Fruit fly (Drosophila melanogaster): ENCODE data around the gene ND-13B.

The ND-13B gene

dm6 chr3L:10678545-10679067, 15.3 kb downstream of the ND-13B start (continued):
- TF ChIP-seq CG7928 (GFP tag; optimal IDR thresholded peaks at IDR 0.05) (peak; percentile 63), stwl (tag; optimal IDR thresholded peaks at IDR 0.05) (peak; percentile 17), CG4282 (GFP tag; optimal IDR thresholded peaks at IDR 0.05) (peak; percentile 9), twi (tag; optimal IDR thresholded peaks at IDR 0.05) (peak; percentile 87), CG7745 (tag; optimal IDR thresholded peaks at IDR 0.05) (peak; percentile 22), Hr39 (optimal IDR thresholded peaks at IDR 0.05) (no peak), CG11504 (tag; optimal IDR thresholded peaks at IDR 0.05) (peak; percentile 96), sens (GFP tag) (peak; percentile 99), seq (GFP tag; IDR thresholded peaks at IDR 0.05) (peak; percentile 96), CG12299 (tag; optimal IDR thresholded peaks at IDR 0.05) (peak; percentile 96), knrl (GFP tag; IDR thresholded peaks at IDR 0.05; ENCODE audit: partially characterized antibody) (no peak), HLH4C (GFP tag; IDR thresholded peaks at IDR 0.05; ENCODE audit: partially characterized antibody) (no peak), run (tag; optimal IDR thresholded peaks at IDR 0.05) (peak; percentile 96), Sox100B (GFP tag; optimal IDR thresholded peaks at IDR 0.05) (peak; percentile 98), Bteb2 (GFP tag; optimal IDR thresholded peaks at IDR 0.05) (peak; percentile 91), B-H2 (GFP tag; optimal IDR thresholded peaks at IDR 0.05) (peak; percentile 84), mam (GFP tag; optimal IDR thresholded peaks at IDR 0.05) (peak; percentile 88), Deaf1 (tag; optimal IDR thresholded peaks at IDR 0.05) (peak; percentile 81), btn (GFP tag; optimal IDR thresholded peaks at IDR 0.05) (peak; percentile 66), Dbx (GFP tag; IDR thresholded peaks at IDR 0.05) (peak; percentile 91), CG9215 (GFP tag; IDR thresholded peaks at IDR 0.05) (peak; percentile 91), Dp (GFP tag; optimal IDR thresholded peaks at IDR 0.05) (peak; percentile 1), ATbp (GFP tag; optimal IDR thresholded peaks at IDR 0.05) (peak; percentile 95), Rfx (GFP tag; IDR thresholded peaks at IDR 0.05) (peak; percentile 91), corto (GFP tag; optimal IDR thresholded peaks at IDR 0.05) (no peak), BEAF-32 (GFP tag; optimal IDR thresholded peaks at IDR 0.05) (peak; percentile 6), grn (GFP tag; optimal IDR thresholded peaks at IDR 0.05) (peak; percentile 83), CG13624 (GFP tag; optimal IDR thresholded peaks at IDR 0.05) (peak; percentile 91), Scr (GFP tag; IDR thresholded peaks at IDR 0.05; ENCODE audit: partially characterized antibody) (0 out of 2 replicates have a peak, but pooled peaks have one; percentile 13), al (GFP tag; IDR thresholded peaks at IDR 0.05) (peak; percentile 91), ro (GFP tag; IDR thresholded peaks at IDR 0.05) (peak; percentile 93; the same call in 1 of the 2 replicates), Sox102F (GFP tag; optimal IDR thresholded peaks at IDR 0.05) (peak; percentile 94), zfh2 (GFP tag; optimal IDR thresholded peaks at IDR 0.05) (peak; percentile 90), CG9609 (GFP tag; optimal IDR thresholded peaks at IDR 0.05) (peak; percentile 85), sc (optimal IDR thresholded peaks at IDR 0.05) (no peak), sc (GFP tag; optimal IDR thresholded peaks at IDR 0.05) (peak; percentile 86), Spps (tag; optimal IDR thresholded peaks at IDR 0.05) (peak; percentile 84), CG7839 (tag; optimal IDR thresholded peaks at IDR 0.05) (peak; percentile 98), CG33557 (GFP tag; optimal IDR thresholded peaks at IDR 0.05) (peak; percentile 91), esg (GFP tag; conservative IDR thresholded peaks at IDR 0.05) (peak; percentile 94), CG13287 (GFP tag; IDR thresholded peaks at IDR 0.05; ENCODE audit: partially characterized antibody) (no peak), CG1602 (GFP tag; optimal IDR thresholded peaks at IDR 0.05) (peak; percentile 86), CG5180 (GFP tag; optimal IDR thresholded peaks at IDR 0.05) (peak; percentile 90), CG3163 (GFP tag; optimal IDR thresholded peaks at IDR 0.05) (peak; percentile 63), shn (GFP tag; optimal IDR thresholded peaks at IDR 0.05) (peak; percentile 79), NFAT (GFP tag; IDR thresholded peaks at IDR 0.05) (peak; percentile 81), CG8944 (GFP tag; optimal IDR thresholded peaks at IDR 0.05) (peak; percentile 75), CG15479 (GFP tag; optimal IDR thresholded peaks at IDR 0.05) (peak; percentile 62), CG30403 (GFP tag; optimal IDR thresholded peaks at IDR 0.05) (peak; percentile 98), Abd-B (GFP tag; optimal IDR thresholded peaks at IDR 0.05) (peak; percentile 94), her (GFP tag; optimal IDR thresholded peaks at IDR 0.05) (peak; percentile 84)
